Worm (Caenorhabditis elegans): ENCODE measurements around the gene math-24.

DNA sequence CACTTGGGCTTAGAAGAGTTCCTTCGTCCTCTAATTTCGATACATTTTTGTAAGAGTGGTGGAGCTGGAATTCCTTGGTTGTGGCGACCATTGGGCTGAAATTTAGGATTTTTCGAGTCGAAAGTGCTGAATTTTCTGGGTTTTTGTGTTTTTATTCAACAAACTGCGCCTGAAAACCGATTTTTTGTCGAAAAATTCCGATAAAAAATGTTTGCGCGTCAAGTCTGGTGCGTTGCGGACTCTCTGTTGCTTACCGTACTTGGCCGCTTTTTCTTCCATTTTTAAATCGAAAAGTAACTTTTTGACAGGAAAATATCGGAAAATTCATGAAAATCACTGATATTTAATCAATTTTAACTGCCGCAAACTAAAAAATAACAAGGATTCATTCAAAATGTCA is 17.8 kb downstream of the math-24 start, which contains the start of gene bath-4:
- TF ChIP-seq ama-1 (optimal IDR thresholded peaks at IDR 0.05) (no peak), ceh-82 (tag; optimal IDR thresholded peaks at IDR 0.05) (no peak), nhr-11 (tag; optimal IDR thresholded peaks at IDR 0.05) (no peak), lin-39 (tag; optimal IDR thresholded peaks at IDR 0.05) (no peak), alr-1 (tag; optimal IDR thresholded peaks at IDR 0.05) (no peak)

Measured in whole organism, L2 larva.